Worm (Caenorhabditis elegans) whole organism, L4/young adult: ENCODE results near the gene T26H5.11.

Experiments
- W03F9.2 ChIP-seq: fragments of 150-350 bp; optimal IDR thresholded peaks from 2 replicates; lab custom pipeline; 2014; ENCODE audit warnings: missing biosample characterization, missing genetic modification characterization
- dao-5 ChIP-seq: sonication (generic microtip); optimal IDR thresholded peaks from 2 replicates; lab custom pipeline; 2016; ENCODE audit warnings: missing genotype, missing genetic modification characterization, moderate library complexity, missing compliant biosample characterization
- him-1 ChIP-seq: sonication (generic microtip); optimal IDR thresholded peaks from 2 replicates; lab custom pipeline; 2016; ENCODE audit warnings: missing genotype, missing genetic modification reagents, missing genetic modification characterization, missing compliant biosample characterization

T26H5.11 gene

DNA sequence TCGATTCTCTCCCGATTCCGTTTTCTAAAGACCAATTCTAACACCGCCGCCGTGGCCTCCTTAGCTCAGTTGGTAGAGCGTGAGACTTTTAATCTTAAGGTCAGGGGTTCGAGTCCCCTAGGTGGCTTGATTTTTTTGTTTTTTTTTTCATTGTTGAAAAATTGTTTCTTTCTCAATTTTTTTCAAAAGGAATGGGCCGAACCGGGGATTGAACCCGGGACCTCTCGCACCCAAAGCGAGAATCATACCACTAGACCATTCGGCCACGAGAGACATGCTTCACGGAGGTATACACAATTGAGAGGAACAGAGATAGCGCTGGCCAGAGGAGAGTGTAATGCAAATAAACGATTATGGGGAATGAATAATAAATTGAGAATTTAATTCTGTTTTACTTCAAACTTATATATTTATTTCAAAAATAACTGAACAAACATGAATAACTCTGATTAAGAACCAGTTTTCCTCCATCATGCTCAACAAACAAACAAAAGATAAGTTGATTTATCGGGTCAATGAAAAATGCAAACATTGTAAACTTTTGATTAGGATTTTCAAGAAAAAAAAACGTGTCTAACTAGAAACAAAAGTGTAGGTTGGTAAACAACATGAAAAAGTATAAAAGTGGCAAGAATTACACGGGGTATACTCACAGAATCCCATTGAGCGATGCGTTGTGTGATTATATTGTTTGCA lies 21.1 kb upstream of the T26H5.11 start, which contains the start of gene pqn-71:
Gene pqn-71 (plus strand): TSS at position 646 of the 696 bp plus-strand sequence.
- TF ChIP-seq him-1 (tag; lab: Kevin White, UChicago), result peak; percentile 92
- peak; percentile 87 for TF ChIP-seq dao-5
- TF ChIP-seq W03F9.2 (tag; lab: Kevin White, UChicago), result peak; percentile 71

DNA sequence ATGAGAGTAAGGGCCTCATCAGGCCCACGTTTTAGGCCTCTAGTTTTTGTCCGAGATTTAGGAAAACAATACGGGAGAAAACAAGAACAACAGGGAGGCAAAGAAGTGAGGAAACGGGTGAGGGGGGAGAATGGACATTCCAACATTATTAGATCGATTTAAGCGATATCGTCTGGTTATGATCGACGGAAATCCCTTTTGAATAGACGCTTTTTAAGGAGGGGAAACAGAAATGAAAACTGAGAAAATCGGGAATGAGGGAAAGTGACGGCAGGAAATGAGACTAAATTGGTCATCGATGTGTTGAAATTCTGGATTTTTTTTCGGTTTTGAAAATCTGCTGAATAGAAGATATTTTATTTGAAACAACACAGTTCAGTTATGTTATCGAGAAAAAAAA lies 20.3 kb upstream of the T26H5.11 start, which contains the start of gene rocf-1:
Gene rocf-1 (minus strand): TSS at position 101 of the 400 bp plus-strand sequence.
- no peak for TF ChIP-seq W03F9.2 (tag; lab: Kevin White, UChicago)
- TF ChIP-seq dao-5, result no peak
- no peak for TF ChIP-seq him-1 (tag; lab: Kevin White, UChicago)

DNA sequence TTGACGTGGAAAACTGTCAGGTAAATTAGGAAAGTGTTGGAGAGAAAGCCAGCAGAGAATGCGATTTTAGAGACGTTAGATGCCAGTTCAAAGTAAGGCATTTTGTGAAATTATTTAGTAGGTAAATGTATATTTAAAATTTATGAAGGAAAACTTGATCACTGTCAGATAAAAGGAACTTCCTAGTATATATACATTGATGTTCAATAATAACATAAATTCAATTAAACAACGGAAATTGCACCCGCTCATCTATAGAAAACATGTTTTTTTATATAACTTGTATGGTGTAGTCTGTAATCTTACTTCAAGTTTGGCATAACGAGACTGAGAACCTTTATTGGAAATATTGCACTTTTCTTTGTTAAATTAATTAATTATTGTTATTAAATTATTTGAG lies 15.0 kb upstream of the T26H5.11 start, which contains the start of gene str-71:
Gene str-71 (minus strand): TSS at position 101 of the 400 bp plus-strand sequence.
- TF ChIP-seq dao-5 (no peak), W03F9.2 (tag; lab: Kevin White, UChicago) (no peak), him-1 (tag; lab: Kevin White, UChicago) (no peak)

DNA sequence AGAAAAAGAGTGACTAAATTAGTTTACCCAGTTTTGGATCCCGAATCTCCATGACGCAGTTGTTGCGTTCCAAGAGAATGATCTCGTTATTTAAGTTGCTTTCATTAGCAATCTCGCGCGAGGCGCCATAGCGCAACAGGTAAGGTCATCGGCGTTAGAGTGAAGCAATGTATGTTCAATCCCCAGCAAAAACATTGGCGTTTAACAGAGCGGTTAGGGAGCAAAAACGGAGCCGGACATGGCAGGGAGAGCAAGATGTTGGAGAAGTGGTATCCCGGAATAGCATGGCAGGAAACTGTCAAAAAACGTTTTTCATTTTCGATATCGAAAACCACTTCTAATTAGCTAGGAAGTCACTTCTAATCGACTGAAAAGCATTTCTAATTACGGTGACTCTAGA lies 10.2 kb upstream of the T26H5.11 start:
- no peak for TF ChIP-seq dao-5
- no peak for TF ChIP-seq W03F9.2 (tag; lab: Kevin White, UChicago)
- TF ChIP-seq him-1 (tag; lab: Kevin White, UChicago), result no peak

DNA sequence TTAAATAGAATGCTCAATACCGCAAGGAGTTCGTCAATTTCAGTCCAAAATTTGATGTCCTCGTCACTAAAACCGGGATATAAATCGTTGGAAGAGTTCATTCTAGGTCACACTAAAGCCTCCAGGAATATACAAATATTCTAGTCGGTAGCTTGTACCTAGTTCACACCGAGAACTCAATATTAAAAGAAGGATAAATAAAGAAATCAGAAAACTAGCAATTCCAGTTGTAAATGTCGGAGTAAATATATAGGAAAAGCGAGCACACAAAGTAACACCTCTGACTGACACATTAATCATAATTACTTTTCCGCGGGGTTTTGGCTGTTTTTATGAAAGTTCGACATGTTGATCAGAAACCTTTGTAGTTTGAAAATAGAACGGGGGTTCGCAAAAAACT lies 7.3 kb upstream of the T26H5.11 start, which contains the start of gene srw-33:
Gene srw-33 (minus strand): TSS at position 101 of the 400 bp plus-strand sequence.
- TF ChIP-seq him-1 (tag; lab: Kevin White, UChicago), result no peak
- TF ChIP-seq W03F9.2 (tag; lab: Kevin White, UChicago), result no peak
- TF ChIP-seq dao-5, result no peak

DNA sequence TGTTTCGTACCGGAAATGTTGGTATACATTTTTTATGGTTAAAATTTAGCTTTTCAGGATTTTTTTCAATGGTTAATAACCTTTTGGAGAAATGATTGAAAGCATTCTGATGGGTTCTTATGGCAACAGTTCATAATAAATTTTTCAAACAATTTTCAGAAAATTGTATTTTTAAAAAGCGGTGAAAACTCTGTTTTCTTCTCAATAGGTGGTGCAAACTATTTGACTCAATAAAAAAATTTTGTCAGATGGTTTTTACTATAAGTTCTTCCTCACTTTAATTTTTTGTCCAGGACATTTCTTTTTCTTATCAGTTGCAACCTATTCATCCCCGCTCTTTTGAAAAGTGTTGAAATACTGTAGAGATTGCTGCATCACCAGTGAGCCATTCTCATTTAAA lies 4.8 kb upstream of the T26H5.11 start, which contains the start of gene T26H5.14:
Gene T26H5.14 (plus strand): TSS at position 301 of the 400 bp plus-strand sequence.
- no peak for TF ChIP-seq W03F9.2 (tag; lab: Kevin White, UChicago)
- no peak for TF ChIP-seq dao-5
- TF ChIP-seq him-1 (tag; lab: Kevin White, UChicago), result no peak

DNA sequence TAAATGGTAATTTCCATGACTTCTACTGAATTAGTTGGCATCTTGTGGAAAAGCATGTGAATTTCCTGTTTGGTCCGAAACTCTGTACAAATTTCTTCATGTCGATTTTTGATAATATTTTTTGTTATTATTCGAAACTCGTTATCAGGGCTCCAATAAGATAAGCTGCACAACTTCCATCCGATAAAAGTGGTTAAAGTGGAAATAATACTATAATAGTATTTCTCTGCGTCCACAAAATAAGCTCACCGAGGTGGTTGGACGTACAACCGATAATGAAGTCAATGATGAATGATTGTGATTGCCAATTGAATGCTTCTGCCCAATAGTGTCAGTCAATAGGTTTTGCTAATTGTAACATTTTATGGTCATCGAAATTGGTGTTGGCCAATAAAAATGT lies 4.3 kb upstream of the T26H5.11 start, which contains the start of gene T26H5.4:
Gene T26H5.4 (minus strand): TSS at position 294 of the 400 bp plus-strand sequence.
- TF ChIP-seq dao-5 (no peak), him-1 (tag; lab: Kevin White, UChicago) (no peak), W03F9.2 (tag; lab: Kevin White, UChicago) (no peak)

DNA sequence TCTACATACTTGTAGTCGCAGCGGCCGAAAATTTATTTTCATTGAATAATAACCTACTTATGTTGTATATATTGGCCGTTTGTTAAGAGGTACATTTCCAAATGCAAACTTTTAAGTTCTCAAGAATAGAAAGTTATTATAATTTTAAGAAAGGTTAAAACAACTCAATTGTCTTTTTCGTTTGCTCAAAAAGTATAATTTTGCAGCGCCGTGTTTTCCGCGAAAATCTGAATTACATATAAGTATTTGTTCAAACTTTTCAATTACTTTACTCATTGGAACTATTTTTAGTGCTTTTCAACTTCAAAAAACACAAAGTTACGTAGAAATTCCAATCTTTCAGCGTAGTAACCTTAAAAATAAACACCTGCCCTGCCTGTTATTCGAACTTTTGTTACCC lies 1.3 kb upstream of the T26H5.11 start, which contains the start of gene srh-239:
Gene srh-239 (plus strand): TSS at position 301 of the 400 bp plus-strand sequence.
- no peak for TF ChIP-seq dao-5
- TF ChIP-seq him-1 (tag; lab: Kevin White, UChicago), result no peak
- no peak for TF ChIP-seq W03F9.2 (tag; lab: Kevin White, UChicago)

DNA sequence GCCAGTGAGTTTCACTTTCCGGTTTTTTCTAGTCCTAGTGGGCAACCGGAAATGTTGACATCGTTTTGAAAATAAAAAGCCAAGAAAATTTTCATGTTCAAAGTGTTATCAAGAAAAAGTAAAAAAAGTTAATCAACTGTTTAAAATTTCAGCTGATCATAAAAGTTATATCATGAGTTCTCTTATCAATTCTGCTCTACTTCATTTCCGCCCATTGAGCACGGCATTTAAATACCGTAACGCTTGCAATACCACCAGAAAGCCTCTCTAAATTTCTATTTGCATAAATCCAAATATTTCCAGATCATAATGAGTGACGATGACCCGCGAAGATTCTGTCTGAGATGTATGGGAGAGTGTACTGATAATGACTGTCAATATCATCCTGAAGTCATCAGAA lies 527 bp upstream of the T26H5.11 start, which contains the start of gene T26H5.9:
Gene T26H5.9 (plus strand): TSS at position 302 of the 400 bp plus-strand sequence.
- TF ChIP-seq W03F9.2 (tag; lab: Kevin White, UChicago) (no peak), dao-5 (no peak), him-1 (tag; lab: Kevin White, UChicago) (no peak)

DNA sequence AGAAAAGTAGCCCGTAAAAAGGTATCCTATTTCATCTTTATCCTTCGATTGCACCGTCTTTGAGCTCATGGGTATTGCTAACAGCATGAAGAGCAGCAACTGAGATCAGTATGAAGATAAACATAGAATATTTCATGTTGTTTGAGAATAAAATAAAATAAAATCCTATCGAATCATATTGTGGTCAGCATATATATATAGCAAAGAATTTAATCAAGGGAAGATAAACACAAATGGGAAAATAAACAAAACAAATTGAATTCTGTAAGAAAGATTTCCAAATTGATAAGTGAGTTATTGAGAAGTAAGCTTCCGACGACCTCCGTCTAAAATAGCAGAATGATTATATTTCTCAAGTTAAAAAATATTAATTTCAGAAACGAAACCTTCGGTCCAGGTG lies 380 bp downstream of the T26H5.11 start, which contains the start of gene T26H5.10:
Gene T26H5.10 (minus strand): TSS at position 101 of the 400 bp plus-strand sequence.
- TF ChIP-seq him-1 (tag; lab: Kevin White, UChicago), result no peak
- no peak for TF ChIP-seq W03F9.2 (tag; lab: Kevin White, UChicago)
- TF ChIP-seq dao-5, result no peak

DNA sequence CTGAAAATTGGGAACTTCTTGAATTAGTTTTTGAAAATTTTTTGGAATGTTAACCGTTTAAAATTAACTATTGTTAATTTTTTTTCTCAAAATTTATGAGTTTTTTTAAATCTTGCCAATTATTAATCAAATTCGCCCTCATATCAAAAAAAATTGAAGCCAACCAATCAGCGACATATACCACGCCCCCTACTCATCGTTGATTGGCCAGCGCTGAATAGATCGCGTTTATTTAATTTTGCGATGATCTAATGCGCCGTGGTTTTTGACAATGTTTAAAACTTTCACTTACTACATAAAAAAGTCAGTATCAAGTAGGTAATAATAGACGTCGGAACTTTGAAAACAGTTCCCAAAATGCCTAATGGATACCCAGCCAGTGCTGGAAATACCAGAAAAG lies 1.7 kb downstream of the T26H5.11 start:
- no peak for TF ChIP-seq him-1 (tag; lab: Kevin White, UChicago)
- no peak for TF ChIP-seq W03F9.2 (tag; lab: Kevin White, UChicago)
- no peak for TF ChIP-seq dao-5

DNA sequence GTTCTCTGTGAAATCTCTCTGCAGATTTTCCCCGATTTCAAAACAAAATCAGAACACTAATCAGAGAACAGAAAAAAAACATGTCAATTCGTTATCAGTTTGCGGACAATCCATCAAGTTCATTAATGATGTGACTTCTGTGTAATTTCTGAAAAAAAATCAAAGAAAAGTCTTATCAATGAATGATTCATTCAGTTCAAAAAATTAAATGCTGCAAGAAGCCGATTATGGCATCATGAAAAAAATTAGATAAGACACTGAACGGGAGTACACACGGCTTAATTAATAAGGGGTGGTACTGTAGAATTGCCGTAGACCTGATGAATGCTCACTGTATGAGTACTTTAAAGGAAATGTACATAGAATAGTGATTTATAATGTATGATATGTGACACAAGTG lies 8.0 kb downstream of the T26H5.11 start:
- TF ChIP-seq him-1 (tag; lab: Kevin White, UChicago) (no peak), dao-5 (no peak)

DNA sequence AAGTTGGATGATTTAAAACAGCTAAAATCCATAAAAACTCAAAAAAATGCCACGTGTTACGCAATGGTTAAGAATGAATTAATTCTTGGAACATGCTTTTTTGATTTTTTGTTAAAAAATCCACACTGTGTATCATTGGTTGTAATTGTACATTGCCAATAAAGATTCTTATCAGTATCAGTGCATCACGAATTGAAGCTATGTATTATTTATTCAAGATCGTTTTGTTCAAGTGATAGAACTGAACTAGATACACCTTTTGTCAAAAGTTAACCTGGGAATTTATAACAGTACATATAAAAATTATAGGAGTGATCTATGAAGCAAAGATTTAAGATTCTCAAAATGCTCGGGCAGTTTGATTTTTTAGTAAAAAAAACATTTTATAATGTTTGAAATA lies 9.4 kb downstream of the T26H5.11 start:
- TF ChIP-seq him-1 (tag; lab: Kevin White, UChicago), result no peak
- no peak for TF ChIP-seq dao-5
- TF ChIP-seq W03F9.2 (tag; lab: Kevin White, UChicago), result no peak

DNA sequence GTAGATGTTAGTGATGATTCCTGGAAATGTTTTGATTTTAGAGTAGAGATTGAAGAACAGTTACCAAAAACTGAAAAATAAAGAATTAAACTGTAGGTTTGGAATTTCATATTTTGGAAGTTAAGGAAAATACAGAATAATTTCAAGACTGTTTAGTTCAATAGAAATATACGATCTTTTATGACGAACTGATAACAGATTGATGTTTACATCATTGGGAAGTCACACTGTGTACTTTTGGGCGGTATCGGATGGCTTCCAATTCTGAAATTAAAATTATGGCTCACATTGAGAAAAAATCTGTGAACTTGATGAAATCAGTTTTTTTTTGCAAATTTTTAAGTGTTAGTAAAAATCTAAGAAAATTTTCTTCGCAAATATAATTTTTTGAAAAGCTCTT lies 11.6 kb downstream of the T26H5.11 start, which contains the start of gene T26H5.8:
Gene T26H5.8 (minus strand): TSS at position 270 of the 400 bp plus-strand sequence.
- peak; percentile 34 for TF ChIP-seq W03F9.2 (tag; lab: Kevin White, UChicago)
- TF ChIP-seq him-1 (tag; lab: Kevin White, UChicago), result no peak
- no peak for TF ChIP-seq dao-5
